ENCODE assay signal across 5 fruit fly cellular contexts in the genomic region with DNA sequence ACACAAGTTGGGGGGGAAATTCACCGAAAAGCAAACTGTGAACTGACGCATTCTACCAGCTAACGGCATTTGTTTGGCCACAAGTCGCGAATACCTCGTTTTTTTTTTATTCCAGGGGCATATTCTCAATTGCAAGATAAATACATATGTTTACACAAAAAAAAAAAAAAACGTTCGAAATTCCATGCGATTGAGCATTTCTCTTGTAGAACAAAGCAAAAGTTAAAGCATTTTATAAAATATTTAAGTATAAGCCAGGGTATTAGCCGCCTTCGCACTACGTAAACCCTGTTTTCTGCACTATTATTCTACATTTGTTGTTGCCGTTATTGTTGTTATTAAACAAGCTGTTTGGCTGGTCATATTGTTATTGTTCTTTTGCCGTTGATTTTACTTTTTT.
TF ChIP-seq lines count a peak whose summit lies in the region.

No protein-coding gene starts in this region.

- no peak for TF ChIP-seq CTCF in whole organism, embryonic (GFP tag; optimal IDR thresholded peaks at IDR 0.05; lab: Kevin White, UChicago)

TF ChIP-seq in whole organism, adult, 20 proteins besides CTCF, POLR2A, EP300 and RAD21:
- TF ChIP-seq Hr96 (GFP tag; optimal IDR thresholded peaks at IDR 0.05; lab: Kevin White, UChicago) (peak; percentile 59), cnc (optimal IDR thresholded peaks at IDR 0.05; lab: Kevin White, UChicago) (no peak), CG14711 (tag; optimal IDR thresholded peaks at IDR 0.05; lab: Kevin White, UChicago) (peak; percentile 65), bab1 (GFP tag; optimal IDR thresholded peaks at IDR 0.05; lab: Kevin White, UChicago) (peak; percentile 73), CG7101 (tag; optimal IDR thresholded peaks at IDR 0.05; lab: Kevin White, UChicago) (peak; percentile 64)

TF ChIP-seq in whole organism, embryonic, 481 proteins besides CTCF, POLR2A, EP300 and RAD21 (continues in another document):
- no peak for TF ChIP-seq B-H1 (GFP tag; IDR thresholded peaks at IDR 0.05; lab: Robert Waterston, UW)
- TF ChIP-seq PHDP (tag; optimal IDR thresholded peaks at IDR 0.05; lab: Kevin White, UChicago) = peak; percentile 6
- peak; percentile 47 for TF ChIP-seq CG11504 (tag; optimal IDR thresholded peaks at IDR 0.05; lab: Kevin White, UChicago)
- TF ChIP-seq CG2889 (GFP tag; IDR thresholded peaks at IDR 0.05; lab: Robert Waterston, UW) = no peak
- peak; percentile 42 for TF ChIP-seq H2.0 (GFP tag; IDR thresholded peaks at IDR 0.05; lab: Robert Waterston, UW)
- TF ChIP-seq CG1603 (tag; optimal IDR thresholded peaks at IDR 0.05; lab: Kevin White, UChicago) = no peak
- no peak for TF ChIP-seq CG7271 (tag; optimal IDR thresholded peaks at IDR 0.05; lab: Kevin White, UChicago)
- TF ChIP-seq lilli (GFP tag; optimal IDR thresholded peaks at IDR 0.05; lab: Kevin White, UChicago) = peak; percentile 56
- no peak for TF ChIP-seq gsb-n (tag; optimal IDR thresholded peaks at IDR 0.05; lab: Kevin White, UChicago)
- no peak for TF ChIP-seq hb (GFP tag; IDR thresholded peaks at IDR 0.05; lab: Robert Waterston, UW; ENCODE audit: partially characterized antibody)
- peak; percentile 32; the same call in 1 of the 2 replicates for TF ChIP-seq Atf6 (GFP tag; IDR thresholded peaks at IDR 0.05; lab: Robert Waterston, UW)
- no peak for TF ChIP-seq Scr (GFP tag; IDR thresholded peaks at IDR 0.05; lab: Robert Waterston, UW; ENCODE audit: partially characterized antibody)
- TF ChIP-seq sens (GFP tag; lab: Kevin White, UChicago) = peak; percentile 80
- no peak for TF ChIP-seq Dfd (GFP tag; optimal IDR thresholded peaks at IDR 0.05; lab: Kevin White, UChicago)
- TF ChIP-seq row (GFP tag; IDR thresholded peaks at IDR 0.05; lab: Robert Waterston, UW) = peak; percentile 66
- no peak for TF ChIP-seq zf30C (GFP tag; optimal IDR thresholded peaks at IDR 0.05; lab: Kevin White, UChicago)
- TF ChIP-seq crc (GFP tag; optimal IDR thresholded peaks at IDR 0.05; lab: Kevin White, UChicago) = peak; percentile 2
- TF ChIP-seq CG14441 (GFP tag; IDR thresholded peaks at IDR 0.05; lab: Robert Waterston, UW) = peak; percentile 48; the same call in 1 of the 2 replicates
- TF ChIP-seq CG5180 (GFP tag; optimal IDR thresholded peaks at IDR 0.05; lab: Kevin White, UChicago) = no peak
- no peak for TF ChIP-seq CG9797 (GFP tag; optimal IDR thresholded peaks at IDR 0.05; lab: Kevin White, UChicago)

TF ChIP-seq in whole organism, prepupa, 60 proteins besides CTCF, POLR2A, EP300 and RAD21:
- peak; percentile 51 for TF ChIP-seq fkh (GFP tag; optimal IDR thresholded peaks at IDR 0.05; lab: Kevin White, UChicago)
- TF ChIP-seq svp (GFP tag; lab: Kevin White, UChicago) = peak; percentile 57
- no peak for TF ChIP-seq CG10631 (GFP tag; optimal IDR thresholded peaks at IDR 0.05; lab: Kevin White, UChicago)
- TF ChIP-seq CG32006 (GFP tag; optimal IDR thresholded peaks at IDR 0.05; lab: Kevin White, UChicago) = peak; percentile 9
- 0 out of 3 replicates have a peak, but pooled peaks have one; percentile 23 for TF ChIP-seq CG6163 (GFP tag; IDR thresholded peaks at IDR 0.05; lab: Robert Waterston, UW)
- TF ChIP-seq eg (GFP tag; IDR thresholded peaks at IDR 0.05; lab: Robert Waterston, UW) = peak; percentile 45; the same call in 2 of the 3 replicates
- peak; percentile 15 for TF ChIP-seq achi (GFP tag; optimal IDR thresholded peaks at IDR 0.05; lab: Kevin White, UChicago)
- TF ChIP-seq spab (GFP tag; optimal IDR thresholded peaks at IDR 0.05; lab: Kevin White, UChicago) = no peak
- peak; percentile 72 for TF ChIP-seq Eip78C (GFP tag; lab: Kevin White, UChicago)
- no peak for TF ChIP-seq CG16779 (tag; optimal IDR thresholded peaks at IDR 0.05; lab: Kevin White, UChicago)
- TF ChIP-seq pdm3 (GFP tag; optimal IDR thresholded peaks at IDR 0.05; lab: Kevin White, UChicago) = no peak
- 0 out of 3 replicates have a peak, but pooled peaks have one; percentile 23 for TF ChIP-seq CG8119 (GFP tag; IDR thresholded peaks at IDR 0.05; lab: Robert Waterston, UW)

TF ChIP-seq in whole organism, pupa, 21 proteins besides CTCF, POLR2A, EP300 and RAD21:
- TF ChIP-seq CG14655 (GFP tag; optimal IDR thresholded peaks at IDR 0.05; lab: Kevin White, UChicago) = no peak
- peak; percentile 40; the same call in 2 of the 3 replicates for TF ChIP-seq fd96Ca (GFP tag; IDR thresholded peaks at IDR 0.05; lab: Robert Waterston, UW)
- TF ChIP-seq CG32121 (GFP tag; IDR thresholded peaks at IDR 0.05; lab: Robert Waterston, UW) = peak; percentile 57; the same call in 1 of the 2 replicates
- TF ChIP-seq CG4496 (GFP tag; IDR thresholded peaks at IDR 0.05; lab: Robert Waterston, UW) = peak; percentile 41; the same call in 1 of the 3 replicates

TF ChIP-seq in whole organism, wandering third instar larva, 38 proteins besides CTCF, POLR2A, EP300 and RAD21:
- TF ChIP-seq brk (GFP tag; optimal IDR thresholded peaks at IDR 0.05; lab: Kevin White, UChicago) = no peak
- TF ChIP-seq fru (GFP tag; optimal IDR thresholded peaks at IDR 0.05; lab: Kevin White, UChicago) = peak; percentile 24
- peak; percentile 0 for TF ChIP-seq rgr (GFP tag; optimal IDR thresholded peaks at IDR 0.05; lab: Kevin White, UChicago)
- peak in 1 of 2 experiments; percentile 47 for TF ChIP-seq foxo (GFP tag; optimal IDR thresholded peaks at IDR 0.05; lab: Kevin White, UChicago)
